Fruit fly (Drosophila melanogaster) whole organism, embryonic: ENCODE data around the gene CG43897.
A peak's percentile ranks its signal among the peaks of the same experiment; 100 is the strongest.

Experiments
- CG3726 ChIP-seq: fragments of 200-800 bp; sonication (Bioruptor generic); IDR thresholded peaks from 3 replicates; pipeline ENCODE4, ENCODE4 v1.3.6; 2022; ENCODE audit warnings: missing biosample characterization, missing genetic modification characterization
- TFAM ChIP-seq: fragments of 200-800 bp; sonication (Bioruptor generic); optimal IDR thresholded peaks from 2 replicates; lab custom pipeline; 2017; ENCODE audit warnings: missing biosample characterization, missing genetic modification characterization, inconsistent platforms

CG43897 gene

dm6 chr3L:9878685-9879084 lies 65.0 kb downstream of the CG43897 start, which contains the start of gene CG34382:
Gene CG34382, plus strand, starts transcription at chr3L:9878985.
- TF ChIP-seq CG3726 = 0 out of 3 replicates have a peak, but pooled peaks have one; percentile 23
- no peak for TF ChIP-seq TFAM (GFP tag; lab: Kevin White, UChicago)
- TF ChIP-seq, all 482 proteins: peak for 1
